Fruit fly (Drosophila melanogaster) whole organism, embryonic: ENCODE results near the gene Pep.

Experiments used
- B-H1 ChIP-seq: fragments of 200-800 bp; sonication (Bioruptor generic); IDR thresholded peaks from 3 replicates; pipeline ENCODE4 v1.3.6; 2022; ENCODE audit warnings: missing biosample characterization, missing genetic modification characterization
- CG13287 ChIP-seq: fragments of 200-800 bp; sonication (Bioruptor generic); IDR thresholded peaks from 2 replicates; pipeline ENCODE4 v1.3.6; 2022; ENCODE audit warnings: missing biosample characterization, missing genetic modification characterization; ENCODE audit not compliant: partially characterized antibody
- CG13894 ChIP-seq: fragments of 200-800 bp; sonication (Bioruptor generic); optimal IDR thresholded peaks from 3 replicates; lab custom pipeline; 2018; ENCODE audit warnings: missing biosample characterization, mild to moderate bottlenecking, missing genetic modification characterization, moderate library complexity
- CG5180 ChIP-seq: fragments of 200-800 bp; sonication (Bioruptor generic); optimal IDR thresholded peaks from 3 replicates; lab custom pipeline; 2017; ENCODE audit warnings: missing biosample characterization, missing genetic modification characterization, mild to moderate bottlenecking, moderate library complexity, missing genetic modification reagents
- Med ChIP-seq: fragments of 200-800 bp; sonication (Bioruptor generic); peaks from one replicate; lab custom pipeline; 2016; ENCODE audit warnings: missing biosample characterization, missing genetic modification characterization, mild to moderate bottlenecking, inconsistent platforms, moderate library complexity
- ase ChIP-seq: fragments of 200-800 bp; sonication (Bioruptor generic); IDR thresholded peaks from 3 replicates; pipeline ENCODE4 v1.3.6; 2022; ENCODE audit warnings: missing biosample characterization, missing genetic modification characterization
- hkb ChIP-seq, 2 experiments: fragments of 200-800 bp in 1 of 2; fragments of >200 bp in 1 of 2; sonication (Bioruptor generic) in 1 of 2; IDR thresholded peaks in 1 of 2; optimal IDR thresholded peaks in 1 of 2; 2 replicates each; pipeline versions ENCODE4 v1.3.6 to Lab custom; 2017 to 2022; ENCODE audit warnings: missing biosample characterization in 1 of 2, missing genetic modification characterization in 1 of 2
- kni ChIP-seq: fragments of 200-800 bp; sonication (Bioruptor generic); optimal IDR thresholded peaks from 3 replicates; lab custom pipeline; 2017; ENCODE audit warnings: mild to moderate bottlenecking, missing biosample characterization, missing genetic modification reagents, missing genetic modification characterization
- schlank ChIP-seq: fragments of 200-800 bp; sonication (Bioruptor generic); optimal IDR thresholded peaks from 2 replicates; lab custom pipeline; 2018; ENCODE audit warnings: missing biosample characterization, mild to moderate bottlenecking, missing genetic modification characterization

DNA sequence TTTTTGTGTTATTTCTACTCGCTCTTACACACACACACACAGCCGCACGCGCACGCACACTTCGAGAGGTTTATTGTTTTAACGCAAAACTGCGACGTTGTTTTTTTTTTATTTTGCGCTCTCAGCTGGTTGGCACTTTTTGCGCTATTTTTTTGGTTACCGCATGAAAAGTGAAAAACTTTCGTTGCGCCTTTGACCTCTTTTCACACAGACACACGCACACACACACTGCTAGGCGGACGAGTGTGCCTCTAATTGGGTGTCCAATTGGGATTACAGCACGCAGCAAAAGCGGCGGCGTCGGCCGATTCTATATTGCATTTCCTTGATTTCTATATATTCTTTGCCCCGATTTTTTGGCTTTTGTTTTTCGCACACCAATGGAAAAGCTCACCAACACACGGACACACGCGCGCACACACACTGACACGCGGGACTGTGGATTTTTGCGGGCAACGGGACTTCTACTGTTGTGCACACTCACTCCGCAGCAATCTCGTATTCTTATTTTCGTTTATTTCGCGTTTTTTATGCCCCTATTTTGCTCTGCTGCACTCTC is 23.6 kb upstream of the Pep start:
- TF ChIP-seq CG13287 (GFP tag; lab: Robert Waterston, UW) (no peak), B-H1 (GFP tag; lab: Robert Waterston, UW) (no peak), CG13894 (tag; lab: Kevin White, UChicago) (no peak), schlank (tag; lab: Kevin White, UChicago) (no peak), CG5180 (GFP tag; lab: Kevin White, UChicago) (no peak), ase (GFP tag; lab: Robert Waterston, UW) (no peak), Med (GFP tag; lab: Kevin White, UChicago) (no peak), hkb (optimal IDR thresholded peaks at IDR 0.05; lab: Kevin White, UChicago) (no peak), hkb (GFP tag; IDR thresholded peaks at IDR 0.05; lab: Robert Waterston, UW) (no peak), kni (GFP tag; lab: Kevin White, UChicago) (no peak)
